Fruit fly (Drosophila melanogaster): ENCODE results near the gene CG45676.

Gene CG45676

DNA sequence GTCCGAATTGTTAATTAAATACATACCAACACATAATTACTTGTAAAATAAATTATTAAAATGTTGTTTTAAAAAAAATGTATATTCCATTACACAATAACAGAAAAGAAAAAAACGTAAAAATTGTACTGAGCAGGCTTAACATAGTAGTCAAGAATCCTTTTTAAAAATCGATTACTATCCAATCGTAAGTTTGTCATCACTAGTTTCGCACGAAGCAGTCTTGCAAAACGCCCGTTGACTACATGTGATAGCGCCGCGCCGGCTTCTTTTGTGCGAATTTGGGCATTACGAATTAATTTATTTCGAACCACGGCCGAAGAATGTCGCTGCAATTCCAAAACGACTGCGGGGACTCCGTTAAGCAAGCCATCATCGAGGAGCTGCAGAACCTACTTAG, 6.3 kb upstream of the CG45676 start, which contains the start of gene Ipo9:
Ipo9 (plus strand) TSS at position 152 of the 400 bp plus-strand sequence.
- TF ChIP-seq Sin3A (optimal IDR thresholded peaks at IDR 0.05) (no peak), h (optimal IDR thresholded peaks at IDR 0.05) (no peak), insv (optimal IDR thresholded peaks at IDR 0.05) (no peak), Myc (optimal IDR thresholded peaks at IDR 0.05) (no peak), psq (optimal IDR thresholded peaks at IDR 0.05) (no peak), ttk (optimal IDR thresholded peaks at IDR 0.05) (no peak)

DNA sequence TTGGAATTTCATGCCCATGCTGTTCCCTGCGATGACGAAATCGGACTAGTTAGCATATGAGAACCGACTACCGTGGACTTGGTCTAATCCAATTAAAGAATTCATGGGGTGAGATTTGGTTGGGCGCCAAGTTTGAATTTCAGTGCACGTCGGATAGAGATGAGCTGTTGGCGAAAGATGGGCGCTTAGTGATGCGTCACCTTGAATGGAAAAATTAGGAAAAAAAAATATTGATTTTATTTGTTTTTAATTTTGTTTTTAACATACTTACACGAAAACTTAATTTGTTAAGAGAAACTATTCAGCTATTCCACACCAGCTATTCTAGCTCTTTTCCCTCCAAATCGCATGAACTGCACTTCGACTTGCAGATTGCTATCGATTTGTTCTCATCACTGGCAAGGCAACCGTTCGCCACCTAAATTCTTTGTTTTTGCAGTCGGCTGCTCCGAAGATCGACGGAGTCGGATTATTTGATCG, 3.0 kb downstream of the CG45676 start, which contains the start of the genes ninaG and Sptz:
ninaG (minus strand) TSS at position 51 of the 480 bp plus-strand sequence.
Sptz (plus strand) TSS at position 450 of the 480 bp plus-strand sequence.
- TF ChIP-seq ttk (optimal IDR thresholded peaks at IDR 0.05) (no peak), Myc (optimal IDR thresholded peaks at IDR 0.05) (no peak), insv (optimal IDR thresholded peaks at IDR 0.05) (no peak), Sin3A (optimal IDR thresholded peaks at IDR 0.05) (no peak), psq (optimal IDR thresholded peaks at IDR 0.05) (no peak), h (optimal IDR thresholded peaks at IDR 0.05) (no peak)

dm6 chr3R:11429814-11430213, 11.1 kb downstream of the CG45676 start, which contains the start of gene Dtd:
Gene Dtd (plus strand): TSS chr3R:11430061.
- TF ChIP-seq h (optimal IDR thresholded peaks at IDR 0.05) (no peak), Sin3A (optimal IDR thresholded peaks at IDR 0.05) (no peak), Myc (optimal IDR thresholded peaks at IDR 0.05) (no peak), insv (optimal IDR thresholded peaks at IDR 0.05) (no peak), ttk (optimal IDR thresholded peaks at IDR 0.05) (no peak), psq (optimal IDR thresholded peaks at IDR 0.05) (no peak)

dm6 chr3R:11430307-11430706, 11.6 kb downstream of the CG45676 start:
- no peak for TF ChIP-seq Sin3A (optimal IDR thresholded peaks at IDR 0.05)

dm6 chr3R:11431395-11431977, 12.8 kb downstream of the CG45676 start, which contains the start of the genes RpL24-like and CG5276:
Gene RpL24-like (minus strand): TSS chr3R:11431582.
Gene CG5276 (plus strand): TSS chr3R:11431738.
- TF ChIP-seq h (optimal IDR thresholded peaks at IDR 0.05) = no peak
- TF ChIP-seq Myc (optimal IDR thresholded peaks at IDR 0.05) = no peak
- TF ChIP-seq ttk (optimal IDR thresholded peaks at IDR 0.05) = no peak
- no peak for TF ChIP-seq Sin3A (optimal IDR thresholded peaks at IDR 0.05)
- TF ChIP-seq insv (optimal IDR thresholded peaks at IDR 0.05) = no peak
- TF ChIP-seq psq (optimal IDR thresholded peaks at IDR 0.05) = no peak

dm6 chr3R:11435537-11436234, 17.0 kb downstream of the CG45676 start, which contains the start of the genes Exd2 and CG5281:
Gene Exd2 (minus strand): TSS chr3R:11435703.
Gene CG5281 (plus strand): TSS chr3R:11435850.
- no peak for TF ChIP-seq psq (optimal IDR thresholded peaks at IDR 0.05)
- no peak for TF ChIP-seq h (optimal IDR thresholded peaks at IDR 0.05)
- no peak for TF ChIP-seq Myc (optimal IDR thresholded peaks at IDR 0.05)
- TF ChIP-seq ttk (optimal IDR thresholded peaks at IDR 0.05) = no peak
- no peak for TF ChIP-seq Sin3A (optimal IDR thresholded peaks at IDR 0.05)
- TF ChIP-seq insv (optimal IDR thresholded peaks at IDR 0.05) = no peak

DNA sequence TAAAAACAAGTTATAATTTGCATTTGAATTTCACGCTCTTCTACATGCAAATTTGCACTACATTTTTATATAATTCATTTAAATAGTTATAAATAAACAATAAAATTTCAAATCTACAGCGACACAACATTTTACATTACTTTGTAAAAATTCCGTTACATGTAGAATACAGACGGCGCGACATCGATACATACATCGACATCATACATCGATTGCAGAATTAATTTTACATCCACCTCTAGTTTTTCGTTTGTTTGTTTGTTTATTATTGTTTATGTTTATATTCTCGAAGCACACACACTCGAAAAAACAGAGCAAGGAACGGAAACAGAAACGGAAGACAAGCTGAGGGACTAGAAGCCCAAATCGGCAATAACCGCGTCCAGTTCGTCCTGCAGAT, 18.8 kb downstream of the CG45676 start, which contains the start of gene CG17230:
CG17230 (plus strand) TSS at position 258 of the 400 bp plus-strand sequence.
- no peak for TF ChIP-seq Myc (optimal IDR thresholded peaks at IDR 0.05)
- no peak for TF ChIP-seq h (optimal IDR thresholded peaks at IDR 0.05)
- no peak for TF ChIP-seq ttk (optimal IDR thresholded peaks at IDR 0.05)
- no peak for TF ChIP-seq psq (optimal IDR thresholded peaks at IDR 0.05)
- no peak for TF ChIP-seq Sin3A (optimal IDR thresholded peaks at IDR 0.05)
- no peak for TF ChIP-seq insv (optimal IDR thresholded peaks at IDR 0.05)

DNA sequence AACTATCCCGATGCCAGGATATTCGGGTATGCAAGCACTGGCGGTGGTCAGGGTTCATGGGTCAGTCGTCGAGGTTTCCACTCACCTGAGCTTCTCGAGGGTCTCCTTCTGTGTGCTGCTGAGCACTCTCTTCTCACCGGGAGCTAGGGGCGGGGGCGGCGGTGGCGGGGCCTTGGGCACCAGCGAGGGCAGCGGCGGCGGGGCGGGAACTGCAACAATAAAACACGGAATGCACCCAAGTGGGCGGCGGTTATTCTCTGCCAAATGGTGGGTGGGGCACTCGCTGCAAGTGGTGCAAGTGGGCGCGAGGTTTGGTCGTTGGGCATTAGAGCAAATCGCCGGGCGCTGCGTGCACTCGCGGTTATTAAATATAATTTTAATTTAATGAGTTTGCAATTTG, 22.4 kb downstream of the CG45676 start:
- TF ChIP-seq Myc (optimal IDR thresholded peaks at IDR 0.05) (no peak), h (optimal IDR thresholded peaks at IDR 0.05) (no peak), insv (optimal IDR thresholded peaks at IDR 0.05) (no peak), ttk (optimal IDR thresholded peaks at IDR 0.05) (no peak), Sin3A (optimal IDR thresholded peaks at IDR 0.05) (no peak)

DNA sequence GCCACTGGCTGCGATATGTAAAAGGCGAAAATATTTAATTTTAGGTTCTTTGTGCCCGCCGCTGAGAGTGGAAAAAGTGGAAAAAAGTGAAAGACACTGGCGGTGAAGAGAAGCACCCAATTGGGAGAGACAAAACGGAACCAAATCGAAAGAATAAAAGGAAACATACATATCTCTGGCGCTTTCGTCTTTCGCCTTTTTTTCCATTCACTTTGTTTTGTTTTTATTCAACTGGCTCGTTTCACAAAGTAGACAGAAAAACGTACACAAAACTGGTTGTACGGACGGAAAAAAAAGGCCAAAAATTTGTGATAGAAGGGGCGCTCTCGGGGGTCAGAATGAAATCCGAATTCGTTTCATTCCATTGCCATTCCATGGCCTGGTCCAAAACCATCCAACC, 31.0 kb downstream of the CG45676 start:
- TF ChIP-seq psq (optimal IDR thresholded peaks at IDR 0.05) (no peak), Myc (optimal IDR thresholded peaks at IDR 0.05) (no peak)

DNA sequence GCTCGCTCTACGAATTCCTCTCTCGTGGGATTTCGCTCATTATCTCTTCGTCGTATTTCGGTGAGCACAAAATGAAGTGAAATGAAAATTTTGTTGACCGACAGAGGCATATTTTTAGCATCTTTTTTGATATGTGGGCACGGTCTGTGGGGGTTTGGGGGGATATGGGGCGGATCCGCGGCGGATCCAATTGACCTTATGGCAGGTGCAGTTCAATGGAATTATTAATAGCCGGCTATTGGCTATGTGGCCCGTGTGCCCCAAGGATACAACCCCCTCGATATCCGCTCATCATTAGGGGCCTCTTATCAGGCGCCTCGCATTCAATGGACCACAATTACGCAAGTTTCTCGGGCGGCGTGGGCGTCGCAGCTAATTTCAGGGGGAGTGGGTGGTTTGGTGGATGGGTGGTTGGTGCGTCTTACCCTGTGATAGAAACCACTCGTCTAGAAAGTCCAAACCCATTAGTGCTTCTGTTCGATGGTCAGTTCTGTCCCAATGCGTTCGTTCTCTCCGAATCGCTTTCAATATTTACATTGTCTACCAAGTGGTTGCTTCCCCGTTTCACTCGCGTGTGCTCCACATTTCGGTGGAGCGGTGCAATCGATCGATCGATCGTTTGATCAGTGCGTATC, 32.6 kb downstream of the CG45676 start, which contains the start of gene sals:
sals (minus strand) TSS at position 585 of the 635 bp plus-strand sequence.
- TF ChIP-seq ttk (optimal IDR thresholded peaks at IDR 0.05) (no peak), h (optimal IDR thresholded peaks at IDR 0.05) (no peak), Sin3A (optimal IDR thresholded peaks at IDR 0.05) (no peak), psq (optimal IDR thresholded peaks at IDR 0.05) (no peak), Myc (optimal IDR thresholded peaks at IDR 0.05) (no peak)

DNA sequence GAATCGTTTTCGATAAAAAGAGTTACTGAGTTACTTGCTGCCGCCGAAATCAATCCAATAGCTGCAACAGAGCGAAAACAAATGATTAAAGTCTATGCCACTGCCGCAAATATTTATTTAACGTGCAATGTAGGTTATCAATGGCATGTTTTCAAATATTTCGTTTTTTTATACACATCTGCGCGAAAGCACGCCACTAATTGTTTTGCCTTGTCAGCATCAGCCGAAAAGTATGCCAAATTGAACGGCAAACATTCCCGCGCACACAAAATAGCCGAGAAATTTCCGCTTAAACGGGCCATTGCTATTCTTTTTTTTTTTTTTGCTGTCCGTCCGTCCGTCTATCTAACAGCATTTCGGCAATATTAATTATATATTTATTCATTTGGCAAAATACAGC, 33.4 kb downstream of the CG45676 start:
- TF ChIP-seq ttk (optimal IDR thresholded peaks at IDR 0.05) (no peak), insv (optimal IDR thresholded peaks at IDR 0.05) (no peak), psq (optimal IDR thresholded peaks at IDR 0.05) (no peak), h (optimal IDR thresholded peaks at IDR 0.05) (no peak), Sin3A (optimal IDR thresholded peaks at IDR 0.05) (no peak), Myc (optimal IDR thresholded peaks at IDR 0.05) (no peak)

All from Kc167 (cell line).